Worm (Caenorhabditis elegans): Measurements from ENCODE around the gene dhs-25.

The dhs-25 gene

ce11 chrX:1522068-1522467 is 35.7 kb downstream of the dhs-25 start (continued):
- TF ChIP-seq C34B4.2 (tag; optimal IDR thresholded peaks at IDR 0.05) (no peak), ceh-88 (GFP tag; IDR thresholded peaks at IDR 0.05) (no peak), ets-5 (GFP tag; IDR thresholded peaks at IDR 0.05) (no peak), dpl-1 (GFP tag; optimal IDR thresholded peaks at IDR 0.05) (no peak), tlp-1 (tag; optimal IDR thresholded peaks at IDR 0.05) (no peak), lin-35 (GFP tag; optimal IDR thresholded peaks at IDR 0.05) (peak in 1 of 2 experiments; percentile 8), isw-1 (GFP tag; IDR thresholded peaks at IDR 0.05) (no peak), lin-15B (tag; optimal IDR thresholded peaks at IDR 0.05) (no peak), fkh-8 (tag; optimal IDR thresholded peaks at IDR 0.05) (no peak), ceh-63 (GFP tag; optimal IDR thresholded peaks at IDR 0.05) (no peak), ztf-4 (tag; optimal IDR thresholded peaks at IDR 0.05) (no peak), lir-3 (tag; optimal IDR thresholded peaks at IDR 0.05; ENCODE audit: poor library complexity) (no peak), unc-130 (tag; optimal IDR thresholded peaks at IDR 0.05) (no peak), nhr-20 (tag; optimal IDR thresholded peaks at IDR 0.05) (no peak), unc-98 (GFP tag; IDR thresholded peaks at IDR 0.05) (no peak), C04F5.9 (tag; optimal IDR thresholded peaks at IDR 0.05) (no peak), grh-1 (GFP tag; IDR thresholded peaks at IDR 0.05) (no peak), mdl-1 (tag; optimal IDR thresholded peaks at IDR 0.05) (peak in 1 of 2 experiments; percentile 12), nhr-76 (tag; optimal IDR thresholded peaks at IDR 0.05) (no peak), sox-4 (tag; optimal IDR thresholded peaks at IDR 0.05) (no peak), irx-1 (tag; optimal IDR thresholded peaks at IDR 0.05) (no peak), mef-2 (tag; optimal IDR thresholded peaks at IDR 0.05) (no peak), dsc-1 (tag; optimal IDR thresholded peaks at IDR 0.05) (peak; percentile 25), C16A3.4 (tag; optimal IDR thresholded peaks at IDR 0.05) (no peak), mep-1 (tag; optimal IDR thresholded peaks at IDR 0.05) (no peak), F16B12.6 (tag; optimal IDR thresholded peaks at IDR 0.05) (no peak), alr-1 (tag; optimal IDR thresholded peaks at IDR 0.05; ENCODE audit: borderline replicate concordance) (no peak), nhr-71 (tag; optimal IDR thresholded peaks at IDR 0.05) (peak; percentile 59), unc-62 (GFP tag; optimal IDR thresholded peaks at IDR 0.05) (no peak), ces-1 (GFP tag; optimal IDR thresholded peaks at IDR 0.05) (no peak), lsy-2 (tag; optimal IDR thresholded peaks at IDR 0.05) (peak; percentile 21 to 38), blmp-1 (tag; optimal IDR thresholded peaks at IDR 0.05) (no peak)

- TF ChIP-seq rnt-1 (tag; optimal IDR thresholded peaks at IDR 0.05) (no peak), hlh-4 (tag; optimal IDR thresholded peaks at IDR 0.05) (no peak), blmp-1 (tag; optimal IDR thresholded peaks at IDR 0.05) (no peak), efl-3 (GFP tag; optimal IDR thresholded peaks at IDR 0.05) (no peak), zag-1 (tag; optimal IDR thresholded peaks at IDR 0.05) (no peak), dpl-1 (GFP tag; optimal IDR thresholded peaks at IDR 0.05) (no peak), egl-13 (tag; optimal IDR thresholded peaks at IDR 0.05) (no peak), ceh-63 (GFP tag; optimal IDR thresholded peaks at IDR 0.05) (no peak)
Measured at ce11 chrX:1523272-1523671, 36.9 kb downstream of the dhs-25 start.

- peak in 1 of 2 experiments; percentile 6 for TF ChIP-seq efl-1 (optimal IDR thresholded peaks at IDR 0.05)
- no peak for TF ChIP-seq efl-1 (GFP tag; optimal IDR thresholded peaks at IDR 0.05 in 1 of 2)
- TF ChIP-seq fos-1 (tag; optimal IDR thresholded peaks at IDR 0.05) = peak; percentile 8
- no peak for TF ChIP-seq nhr-85 (tag)
- peak; percentile 70 for TF ChIP-seq rnt-1 (tag; optimal IDR thresholded peaks at IDR 0.05)
- TF ChIP-seq alr-1 (tag; optimal IDR thresholded peaks at IDR 0.05; ENCODE audit: borderline replicate concordance) = no peak
- TF ChIP-seq mep-1 (tag; optimal IDR thresholded peaks at IDR 0.05) = peak; percentile 61
- no peak for TF ChIP-seq aha-1 (tag; optimal IDR thresholded peaks at IDR 0.05)
- TF ChIP-seq ztf-11 (tag; optimal IDR thresholded peaks at IDR 0.05) = peak in 1 of 2 experiments; percentile 45
- TF ChIP-seq swsn-7 (tag; optimal IDR thresholded peaks at IDR 0.05) = peak; percentile 38
- peak; percentile 80 for TF ChIP-seq dsc-1 (tag; optimal IDR thresholded peaks at IDR 0.05)
- TF ChIP-seq mdl-1 (tag; optimal IDR thresholded peaks at IDR 0.05) = peak in 1 of 2 experiments; percentile 5
- peak; percentile 1 to 38 (median 8) for TF ChIP-seq ceh-82 (tag; optimal IDR thresholded peaks at IDR 0.05)
- peak; percentile 30 to 31 for TF ChIP-seq lsy-2 (tag; optimal IDR thresholded peaks at IDR 0.05)
- TF ChIP-seq snu-23 (GFP tag; optimal IDR thresholded peaks at IDR 0.05) = peak; percentile 56
- TF ChIP-seq ceh-63 (GFP tag; optimal IDR thresholded peaks at IDR 0.05) = no peak
- peak; percentile 23 for TF ChIP-seq egl-13 (tag; optimal IDR thresholded peaks at IDR 0.05)
- no peak for TF ChIP-seq unc-98 (GFP tag; IDR thresholded peaks at IDR 0.05)
- TF ChIP-seq nhr-90 (tag; optimal IDR thresholded peaks at IDR 0.05; ENCODE audit: poor library complexity) = no peak
- peak; percentile 85 for TF ChIP-seq lin-14 (GFP tag; optimal IDR thresholded peaks at IDR 0.05)
- peak; percentile 73 for TF ChIP-seq skn-1 (tag; optimal IDR thresholded peaks at IDR 0.05)
- TF ChIP-seq zip-4 (GFP tag; optimal IDR thresholded peaks at IDR 0.05) = no peak
- TF ChIP-seq C34B4.2 (tag; optimal IDR thresholded peaks at IDR 0.05) = no peak
- TF ChIP-seq tlp-1 (tag; optimal IDR thresholded peaks at IDR 0.05) = no peak
Measured at ce11 chrX:1524559-1524958, 38.2 kb downstream of the dhs-25 start.
